Worm (Caenorhabditis elegans): Measurements from ENCODE around the gene oac-3.

The oac-3 gene

DNA sequence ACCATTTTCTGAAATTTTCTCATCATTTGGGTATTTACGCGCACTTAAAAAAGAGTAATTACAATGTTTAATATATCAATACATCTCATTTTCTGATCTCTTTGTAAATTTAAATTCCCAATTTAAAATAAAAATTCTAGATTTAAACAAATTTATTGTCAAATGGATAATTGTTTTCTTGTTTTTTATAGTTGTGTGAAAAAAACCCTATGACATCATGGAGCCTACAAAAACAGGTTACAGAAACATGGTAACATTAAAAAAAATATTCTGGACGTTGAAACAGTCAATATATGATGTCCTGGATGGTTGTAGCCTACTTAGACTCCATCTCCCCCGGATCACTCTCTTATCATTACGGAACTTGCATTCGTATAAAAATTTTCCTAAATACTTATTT, 9.8 kb upstream of the oac-3 start, which contains the start of gene spp-12:
Gene spp-12 (plus strand): TSS at position 301 of the 400 bp plus-strand sequence.
- TF ChIP-seq nfya-1 (tag; optimal IDR thresholded peaks at IDR 0.05; ENCODE audit: borderline replicate concordance, insufficient read depth), result no peak
- TF ChIP-seq B0261.1 (tag; optimal IDR thresholded peaks at IDR 0.05), result no peak
- TF ChIP-seq rec-8 (tag; optimal IDR thresholded peaks at IDR 0.05), result no peak
- no peak for TF ChIP-seq let-607 (tag; optimal IDR thresholded peaks at IDR 0.05)
- TF ChIP-seq lin-40 (tag; optimal IDR thresholded peaks at IDR 0.05), result no peak
- no peak for TF ChIP-seq efl-1 (GFP tag; optimal IDR thresholded peaks at IDR 0.05)
- no peak for TF ChIP-seq F49E8.2 (tag; optimal IDR thresholded peaks at IDR 0.05; ENCODE audit: insufficient read depth)
- no peak for TF ChIP-seq aptf-3 (GFP tag; IDR thresholded peaks at IDR 0.05)
- no peak for TF ChIP-seq K11D2.4 (GFP tag; IDR thresholded peaks at IDR 0.05)
- TF ChIP-seq rcor-1 (GFP tag; IDR thresholded peaks at IDR 0.05), result no peak
- TF ChIP-seq lsy-27 (tag; optimal IDR thresholded peaks at IDR 0.05; ENCODE audit: borderline replicate concordance, insufficient read depth), result no peak
- no peak for TF ChIP-seq D2030.7 (GFP tag; IDR thresholded peaks at IDR 0.05)
- TF ChIP-seq unc-62 (GFP tag; optimal IDR thresholded peaks at IDR 0.05), result no peak
- no peak for TF ChIP-seq ztf-6 (GFP tag; IDR thresholded peaks at IDR 0.05)

ce11 chrV:13890473-13890872, 8.8 kb upstream of the oac-3 start, which contains the start of gene lbp-8:
Gene lbp-8 (plus strand): TSS chrV:13890773.
- TF ChIP-seq nhr-120 (GFP tag; IDR thresholded peaks at IDR 0.05), result no peak
- no peak for TF ChIP-seq hrde-1 (tag; optimal IDR thresholded peaks at IDR 0.05; ENCODE audit: borderline replicate concordance)
- no peak for TF ChIP-seq akir-1 (GFP tag; optimal IDR thresholded peaks at IDR 0.05)
- no peak for TF ChIP-seq rpc-1 (optimal IDR thresholded peaks at IDR 0.05)
- no peak for TF ChIP-seq rpc-1 (tag; optimal IDR thresholded peaks at IDR 0.05)
- no peak for TF ChIP-seq B0019.2 (GFP tag; conservative IDR thresholded peaks at IDR 0.05)
- TF ChIP-seq ztf-3 (GFP tag; optimal IDR thresholded peaks at IDR 0.05), result no peak
- no peak for TF ChIP-seq dox-1 (GFP tag; IDR thresholded peaks at IDR 0.05)
- no peak for TF ChIP-seq D2030.7 (GFP tag; IDR thresholded peaks at IDR 0.05)
- TF ChIP-seq lin-35 (GFP tag; optimal IDR thresholded peaks at IDR 0.05), result no peak
- no peak for TF ChIP-seq mel-28 (tag; optimal IDR thresholded peaks at IDR 0.05; ENCODE audit: borderline replicate concordance)
- no peak for TF ChIP-seq zim-3 (tag; optimal IDR thresholded peaks at IDR 0.05)
- no peak for TF ChIP-seq aptf-2 (GFP tag; conservative IDR thresholded peaks at IDR 0.05)
- TF ChIP-seq pbrm-1 (GFP tag; IDR thresholded peaks at IDR 0.05), result no peak
- TF ChIP-seq lin-54 (GFP tag; optimal IDR thresholded peaks at IDR 0.05), result no peak
- no peak for TF ChIP-seq B0261.1 (tag; optimal IDR thresholded peaks at IDR 0.05)
- no peak for TF ChIP-seq snpc-3.4 (tag; optimal IDR thresholded peaks at IDR 0.05)
- TF ChIP-seq attf-6 (GFP tag; IDR thresholded peaks at IDR 0.05), result no peak
- no peak for TF ChIP-seq nfya-2 (GFP tag; IDR thresholded peaks at IDR 0.05)
- no peak for TF ChIP-seq gei-17 (GFP tag; optimal IDR thresholded peaks at IDR 0.05)
- no peak for TF ChIP-seq ama-1 (optimal IDR thresholded peaks at IDR 0.05)
- no peak for TF ChIP-seq ama-1 (GFP tag; optimal IDR thresholded peaks at IDR 0.05)

- TF ChIP-seq mxl-1 (tag; optimal IDR thresholded peaks at IDR 0.05) (no peak), ceh-100 (GFP tag; IDR thresholded peaks at IDR 0.05) (no peak), pha-4 (tag; optimal IDR thresholded peaks at IDR 0.05) (no peak), bed-2 (GFP tag; IDR thresholded peaks at IDR 0.05) (no peak), rcor-1 (GFP tag; IDR thresholded peaks at IDR 0.05) (no peak), lin-54 (GFP tag; optimal IDR thresholded peaks at IDR 0.05) (no peak), nhr-80 (tag; optimal IDR thresholded peaks at IDR 0.05) (peak; percentile 52), ccch-3 (GFP tag; optimal IDR thresholded peaks at IDR 0.05) (no peak)
Measured at ce11 chrV:13891489-13891888, 7.8 kb upstream of the oac-3 start.

Data from whole organism, young adult.